Worm (Caenorhabditis elegans) whole organism, L4 larva: ENCODE results near the gene nhx-4.

Experiments used
- F10B5.3 ChIP-seq: sonication (generic microtip); optimal IDR thresholded peaks from 2 replicates; lab custom pipeline; 2016; ENCODE audit warnings: mild to moderate bottlenecking, missing genetic modification characterization, missing compliant biosample characterization
- F37D6.2 ChIP-seq: sonication (generic microtip); optimal IDR thresholded peaks from 2 replicates; lab custom pipeline; 2016; ENCODE audit warnings: mild to moderate bottlenecking, missing genetic modification characterization, missing compliant biosample characterization
- F44E2.7 ChIP-seq: fragments of 200-800 bp; sonication (Bioruptor generic); IDR thresholded peaks from 2 replicates; pipeline ENCODE4 v2.1.2; 2022; ENCODE audit warnings: missing genetic modification characterization, missing compliant biosample characterization
- F49E8.2 ChIP-seq: sonication (generic microtip); optimal IDR thresholded peaks from 2 replicates; lab custom pipeline; 2016; ENCODE audit warnings: missing compliant biosample characterization, mild to moderate bottlenecking, missing genetic modification characterization, borderline replicate concordance
- R02D3.7 ChIP-seq: fragments of 150-350 bp; sonication (generic microtip); optimal IDR thresholded peaks from 3 replicates; lab custom pipeline; 2014; ENCODE audit warnings: missing biosample characterization, missing genetic modification characterization
- T20F7.1 ChIP-seq: fragments of 200-800 bp; sonication (Bioruptor generic); optimal IDR thresholded peaks from 2 replicates; lab custom pipeline; 2018; ENCODE audit warnings: mild to moderate bottlenecking, missing genetic modification characterization, missing compliant biosample characterization
- Y48G9A.11 ChIP-seq: fragments of 200-800 bp; sonication (Bioruptor generic); IDR thresholded peaks from 2 replicates; pipeline ENCODE4 v1.3.6; 2022; ENCODE audit warnings: missing genetic modification reagents, missing genetic modification characterization, missing compliant biosample characterization
- ZK546.5 ChIP-seq, 2 experiments: sonication (generic microtip); optimal IDR thresholded peaks; 2 replicates each; lab custom pipeline; 2017; ENCODE audit warnings: missing biosample characterization in 2 of 2, missing genetic modification characterization in 2 of 2
- aha-1 ChIP-seq: fragments of 150-350 bp; peaks from one replicate; lab custom pipeline; 2014; ENCODE audit warnings: missing biosample characterization, missing genetic modification characterization
- ceh-20 ChIP-seq: fragments of 200-800 bp; sonication (Bioruptor generic); IDR thresholded peaks from 2 replicates; pipeline ENCODE4 v1.3.6; 2022; ENCODE audit warnings: missing genetic modification reagents, missing genetic modification characterization, missing compliant biosample characterization
- ceh-28 ChIP-seq: fragments of 150-350 bp; optimal IDR thresholded peaks from 2 replicates; lab custom pipeline; 2014; ENCODE audit warnings: missing biosample characterization, missing genetic modification reagents, missing genetic modification characterization
- ces-1 ChIP-seq: fragments of 150-350 bp; sonication (generic microtip); optimal IDR thresholded peaks from 4 replicates; lab custom pipeline; 2014; ENCODE audit warnings: missing biosample characterization, missing genetic modification reagents, missing genetic modification characterization
- cey-2 ChIP-seq: sonication (generic microtip); optimal IDR thresholded peaks from 3 replicates; lab custom pipeline; 2017; ENCODE audit warnings: missing genetic modification characterization, mild to moderate bottlenecking, missing compliant biosample characterization, antibody characterized with exemption, borderline replicate concordance; ENCODE audit not compliant: insufficient read depth
- daf-16 ChIP-seq, 3 experiments: sonication (generic microtip); optimal IDR thresholded peaks; 2 replicates each; lab custom pipeline; 2016 to 2017; ENCODE audit warnings: missing genetic modification characterization in 3 of 3, missing genetic modification reagents in 3 of 3, mild to moderate bottlenecking in 2 of 3, missing compliant biosample characterization in 2 of 3, missing biosample characterization in 1 of 3, moderate library complexity in 1 of 3
- dmd-6 ChIP-seq: fragments of 200-800 bp; sonication (Bioruptor generic); IDR thresholded peaks from 2 replicates; pipeline ENCODE4 v1.3.6; 2022; ENCODE audit warnings: missing genetic modification reagents, missing genetic modification characterization, missing compliant biosample characterization
- dmd-8 ChIP-seq: fragments of 200-800 bp; sonication (Bioruptor generic); IDR thresholded peaks from 2 replicates; pipeline ENCODE4 v1.3.6; 2022; ENCODE audit warnings: missing genetic modification characterization, missing compliant biosample characterization
- dmd-9 ChIP-seq: fragments of 200-800 bp; sonication (Bioruptor generic); IDR thresholded peaks from 2 replicates; pipeline ENCODE4 v1.3.6; 2022; ENCODE audit warnings: missing genetic modification reagents, missing genetic modification characterization, missing compliant biosample characterization
- duxl-1 ChIP-seq: sonication (generic microtip); optimal IDR thresholded peaks from 2 replicates; lab custom pipeline; 2016; ENCODE audit warnings: mild to moderate bottlenecking, missing genetic modification characterization, moderate library complexity, missing compliant biosample characterization; ENCODE audit not compliant: poor library complexity
- dve-1 ChIP-seq: sonication (generic microtip); optimal IDR thresholded peaks from 2 replicates; lab custom pipeline; 2017; ENCODE audit warnings: antibody characterized with exemption, mild to moderate bottlenecking, missing genetic modification characterization, missing compliant biosample characterization; ENCODE audit not compliant: insufficient read depth
- fkh-10 ChIP-seq: fragments of 150-350 bp; optimal IDR thresholded peaks from 2 replicates; lab custom pipeline; 2014; ENCODE audit warnings: missing biosample characterization, missing genetic modification reagents, missing genetic modification characterization
- fos-1 ChIP-seq: fragments of 150-350 bp; optimal IDR thresholded peaks from 2 replicates; lab custom pipeline; 2014; ENCODE audit warnings: missing biosample characterization, missing genetic modification characterization
- gei-8 ChIP-seq: fragments of 200-800 bp; sonication (Bioruptor generic); optimal IDR thresholded peaks from 2 replicates; lab custom pipeline; 2018; ENCODE audit warnings: mild to moderate bottlenecking, missing genetic modification characterization, missing compliant biosample characterization
- hlh-11 ChIP-seq: fragments of 200-800 bp; sonication (Bioruptor generic); optimal IDR thresholded peaks from 2 replicates; lab custom pipeline; 2018; ENCODE audit warnings: mild to moderate bottlenecking, missing genetic modification characterization, missing compliant biosample characterization
- hlh-30 ChIP-seq: sonication (generic microtip); optimal IDR thresholded peaks from 2 replicates; lab custom pipeline; 2017; ENCODE audit warnings: antibody characterized with exemption, mild to moderate bottlenecking, missing genetic modification characterization, missing compliant biosample characterization; ENCODE audit not compliant: insufficient read depth
- hmg-1.1 ChIP-seq: fragments of 200-800 bp; sonication (Bioruptor generic); IDR thresholded peaks from 2 replicates; pipeline ENCODE4 v1.3.6; 2022; ENCODE audit warnings: missing genetic modification reagents, missing genetic modification characterization, missing compliant biosample characterization
- lim-7 ChIP-seq: fragments of 200-800 bp; sonication (Bioruptor generic); IDR thresholded peaks from 2 replicates; pipeline ENCODE4 v1.3.6; 2022; ENCODE audit warnings: missing genetic modification characterization, missing compliant biosample characterization
- lin-1 ChIP-seq: fragments of 200-800 bp; sonication (Bioruptor generic); IDR thresholded peaks from 2 replicates; pipeline ENCODE4 v1.3.6; 2022; ENCODE audit warnings: missing genetic modification reagents, missing genetic modification characterization, missing compliant biosample characterization
- lir-3 ChIP-seq: sonication (generic microtip); optimal IDR thresholded peaks from 2 replicates; lab custom pipeline; 2016; ENCODE audit warnings: mild to moderate bottlenecking, missing genetic modification characterization, missing compliant biosample characterization
- madf-9 ChIP-seq: fragments of 200-800 bp; sonication (Bioruptor generic); conservative IDR thresholded peaks from 2 replicates; pipeline ENCODE4 v1.3.6; 2022; ENCODE audit warnings: missing genetic modification reagents, missing genetic modification characterization, missing compliant biosample characterization
- mdl-1 ChIP-seq, 2 experiments: fragments of 150-350 bp in 1 of 2; sonication (generic microtip) in 1 of 2; optimal IDR thresholded peaks; 2 replicates each; lab custom pipeline; 2014 to 2017; ENCODE audit warnings: missing biosample characterization in 2 of 2, missing genetic modification characterization in 2 of 2
- mep-1 ChIP-seq: fragments of 150-350 bp; sonication (generic microtip); optimal IDR thresholded peaks from 3 replicates; lab custom pipeline; 2014; ENCODE audit warnings: missing biosample characterization, missing genetic modification characterization
- nhr-25 ChIP-seq: sonication (generic microtip); optimal IDR thresholded peaks from 2 replicates; lab custom pipeline; 2017; ENCODE audit warnings: missing genetic modification characterization, mild to moderate bottlenecking, missing compliant biosample characterization, antibody characterized with exemption, moderate library complexity, borderline replicate concordance; ENCODE audit not compliant: insufficient read depth
- nhr-28 ChIP-seq: fragments of 150-350 bp; optimal IDR thresholded peaks from 2 replicates; lab custom pipeline; 2014; ENCODE audit warnings: missing biosample characterization, missing genetic modification characterization
- nhr-41 ChIP-seq: fragments of 200-800 bp; sonication (Bioruptor generic); IDR thresholded peaks from 2 replicates; pipeline ENCODE4 v1.3.6; 2022; ENCODE audit warnings: missing genetic modification reagents, missing genetic modification characterization, missing compliant biosample characterization
- nhr-48 ChIP-seq: sonication (generic microtip); optimal IDR thresholded peaks from 2 replicates; lab custom pipeline; 2016; ENCODE audit warnings: mild to moderate bottlenecking, missing genetic modification characterization, missing compliant biosample characterization
- nhr-6 ChIP-seq: fragments of 150-350 bp; optimal IDR thresholded peaks from 2 replicates; lab custom pipeline; 2014; ENCODE audit warnings: missing biosample characterization, missing genetic modification characterization
- php-3 ChIP-seq: fragments of 200-800 bp; sonication (Bioruptor generic); IDR thresholded peaks from 2 replicates; pipeline ENCODE4 v1.3.6; 2022; ENCODE audit warnings: missing genetic modification reagents, missing genetic modification characterization, missing compliant biosample characterization
- rbr-2 ChIP-seq: sonication (generic microtip); optimal IDR thresholded peaks from 2 replicates; lab custom pipeline; 2016; ENCODE audit warnings: missing genotype, missing genetic modification characterization, missing compliant biosample characterization
- sdz-12 ChIP-seq: fragments of 200-800 bp; sonication (Bioruptor generic); optimal IDR thresholded peaks from 2 replicates; lab custom pipeline; 2018; ENCODE audit warnings: mild to moderate bottlenecking, missing genetic modification characterization, missing compliant biosample characterization
- skn-1 ChIP-seq: fragments of 150-350 bp; optimal IDR thresholded peaks from 2 replicates; lab custom pipeline; 2014; ENCODE audit warnings: missing biosample characterization, missing genetic modification characterization
- spr-1 ChIP-seq: sonication (generic microtip); optimal IDR thresholded peaks from 2 replicates; lab custom pipeline; 2016; ENCODE audit warnings: mild to moderate bottlenecking, missing genetic modification characterization, missing compliant biosample characterization
- tra-1 ChIP-seq: fragments of 200-800 bp; sonication (Bioruptor generic); IDR thresholded peaks from 2 replicates; pipeline ENCODE4 v1.3.6; 2022; ENCODE audit warnings: missing genetic modification reagents, missing genetic modification characterization, missing compliant biosample characterization
- unc-39 ChIP-seq: sonication (generic microtip); optimal IDR thresholded peaks from 2 replicates; lab custom pipeline; 2017; ENCODE audit warnings: missing biosample characterization, missing genetic modification characterization
- unc-62 ChIP-seq, 3 experiments: fragments of 150-350 bp in 1 of 3; sonication (generic microtip); optimal IDR thresholded peaks in 2 of 3; peaks in 1 of 3; 1 replicate in 1 of 3; 2 replicates in 2 of 3; lab custom pipeline; 2014 to 2017; ENCODE audit warnings: missing biosample characterization in 3 of 3, missing genetic modification characterization in 3 of 3, missing genetic modification reagents in 3 of 3, missing genotype in 1 of 3
- vab-7 ChIP-seq: fragments of 200-800 bp; sonication (Bioruptor generic); IDR thresholded peaks from 2 replicates; pipeline ENCODE4 v1.3.6; 2022; ENCODE audit warnings: missing genetic modification reagents, missing genetic modification characterization, missing compliant biosample characterization
- zfp-2 ChIP-seq: sonication (generic microtip); optimal IDR thresholded peaks from 2 replicates; lab custom pipeline; 2016; ENCODE audit warnings: mild to moderate bottlenecking, missing genetic modification characterization, missing compliant biosample characterization

Gene nhx-4

DNA sequence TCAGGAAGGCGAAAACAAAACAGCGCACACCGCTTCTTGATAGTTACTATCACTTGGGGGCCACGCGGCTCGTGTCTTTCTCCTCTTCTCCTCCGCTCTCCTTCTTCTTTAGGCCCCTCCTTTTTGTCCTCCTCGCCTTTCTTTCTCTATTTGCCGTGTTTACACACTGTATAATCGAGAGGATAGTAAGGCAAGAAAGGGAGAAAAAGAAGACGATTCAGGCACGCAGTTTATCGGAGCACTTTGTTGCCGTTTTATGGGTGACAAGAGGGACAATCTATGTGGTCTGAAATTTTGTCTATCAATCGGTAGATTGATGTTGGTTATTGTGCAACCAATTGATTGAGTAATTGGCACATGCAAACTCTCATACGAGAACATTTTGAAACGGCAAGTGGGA lies 18.0 kb downstream of the nhx-4 start, which contains the start of gene F14B8.6 (continued):
- TF ChIP-seq fkh-10 (no peak), F49E8.2 (tag; lab: Kevin White, UChicago) (no peak), lir-3 (tag; lab: Kevin White, UChicago) (no peak), gei-8 (GFP tag; lab: Kevin White, UChicago) (no peak), dve-1 (tag; lab: Kevin White, UChicago) (peak; percentile 36), ceh-28 (tag; lab: Kevin White, UChicago) (no peak), vab-7 (GFP tag; lab: Robert Waterston, UW) (no peak), dmd-8 (GFP tag; lab: Robert Waterston, UW) (no peak), ces-1 (GFP tag; lab: Kevin White, UChicago) (no peak), unc-39 (tag; lab: Kevin White, UChicago) (no peak), daf-16 (GFP tag; optimal IDR thresholded peaks at IDR 0.05; lab: Kevin White, UChicago) (no peak), daf-16 (tag; optimal IDR thresholded peaks at IDR 0.05; lab: Kevin White, UChicago) (peak; percentile 78), lim-7 (GFP tag; lab: Robert Waterston, UW) (no peak), nhr-41 (GFP tag; lab: Robert Waterston, UW) (no peak), duxl-1 (no peak), cey-2 (tag; lab: Kevin White, UChicago) (no peak), tra-1 (GFP tag; lab: Robert Waterston, UW) (0 out of 2 replicates have a peak, but pooled peaks have one; percentile 15), F44E2.7 (GFP tag; lab: Robert Waterston, UW) (no peak), hmg-1.1 (no peak), mep-1 (tag; lab: Kevin White, UChicago) (peak; percentile 23), R02D3.7 (no peak), fos-1 (tag; lab: Kevin White, UChicago) (no peak), madf-9 (GFP tag; lab: Robert Waterston, UW) (no peak), mdl-1 (tag; optimal IDR thresholded peaks at IDR 0.05; lab: Kevin White, UChicago) (peak; percentile 48 to 68), zfp-2 (tag; lab: Kevin White, UChicago) (no peak), nhr-25 (tag; lab: Kevin White, UChicago) (no peak), sdz-12 (GFP tag; lab: Kevin White, UChicago) (no peak), nhr-6 (tag; lab: Kevin White, UChicago) (no peak), php-3 (GFP tag; lab: Robert Waterston, UW) (peak; percentile 69), skn-1 (no peak), nhr-48 (tag; lab: Kevin White, UChicago) (no peak), F37D6.2 (tag; lab: Kevin White, UChicago) (no peak), nhr-28 (tag; lab: Kevin White, UChicago) (peak; percentile 43), dmd-6 (GFP tag; lab: Robert Waterston, UW) (peak; percentile 84), lin-1 (GFP tag; lab: Robert Waterston, UW) (no peak), F10B5.3 (tag; lab: Kevin White, UChicago) (no peak), unc-62 (GFP tag; optimal IDR thresholded peaks at IDR 0.05 in 1 of 2; lab: Kevin White, UChicago) (no peak), unc-62 (tag; optimal IDR thresholded peaks at IDR 0.05; lab: Kevin White, UChicago) (no peak), dmd-9 (GFP tag; lab: Robert Waterston, UW) (no peak), spr-1 (tag; lab: Kevin White, UChicago) (no peak), rbr-2 (no peak), hlh-30 (tag; lab: Kevin White, UChicago) (peak; percentile 9), aha-1 (tag; lab: Kevin White, UChicago) (peak; percentile 13), ceh-20 (no peak), ZK546.5 (tag; optimal IDR thresholded peaks at IDR 0.05; lab: Kevin White, UChicago) (no peak), T20F7.1 (GFP tag; lab: Kevin White, UChicago) (no peak), hlh-11 (peak; percentile 74), Y48G9A.11 (no peak)
